Worm (Caenorhabditis elegans) whole organism, L4/young adult: ENCODE measurements around the gene mcm-10.

ENCODE experiments used
- W03F9.2 ChIP-seq: fragments of 150-350 bp; optimal IDR thresholded peaks from 2 replicates; lab custom pipeline; 2014; ENCODE audit warnings: missing biosample characterization, missing genetic modification characterization
- dao-5 ChIP-seq: sonication (generic microtip); optimal IDR thresholded peaks from 2 replicates; lab custom pipeline; 2016; ENCODE audit warnings: missing genotype, missing genetic modification characterization, moderate library complexity, missing compliant biosample characterization
- him-1 ChIP-seq: sonication (generic microtip); optimal IDR thresholded peaks from 2 replicates; lab custom pipeline; 2016; ENCODE audit warnings: missing genotype, missing genetic modification reagents, missing genetic modification characterization, missing compliant biosample characterization

DNA sequence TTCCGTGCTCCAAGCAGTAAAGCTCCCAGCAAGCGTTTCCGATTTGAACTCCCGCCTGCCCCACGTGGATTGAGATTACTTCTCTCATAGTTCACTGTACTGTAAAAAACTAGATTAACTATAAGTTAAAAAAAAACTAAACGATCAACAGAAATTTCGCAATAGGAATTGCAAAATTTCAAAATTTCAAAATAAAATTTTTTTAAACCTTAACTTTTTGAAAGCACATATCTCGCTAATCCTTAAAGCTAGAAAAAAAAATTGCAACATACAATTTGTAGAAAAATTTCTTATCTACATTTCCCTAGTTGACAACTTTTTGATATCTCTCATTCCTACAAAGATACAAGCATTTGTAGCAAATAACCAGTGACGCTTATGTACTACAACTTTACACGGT lies 54.3 kb downstream of the mcm-10 start, which contains the start of gene tba-7:
- TF ChIP-seq dao-5 (tag; lab: Kevin White, UChicago), result no peak
- no peak for TF ChIP-seq him-1 (tag; lab: Kevin White, UChicago)
- no peak for TF ChIP-seq W03F9.2 (tag; lab: Kevin White, UChicago)
